Worm (Caenorhabditis elegans): ENCODE measurements around the gene C55A6.3.
"Not testable (repeated sequence)": the region's sequence is repeated elsewhere in the genome, so short reads cannot be mapped to it uniquely, and the experiment has no call there.

The C55A6.3 gene

ce11 chrV:11478028-11478427, 35.3 kb downstream of the C55A6.3 start:
- peak in 1 of 2 experiments; percentile 41 for TF ChIP-seq unc-62 (GFP tag; optimal IDR thresholded peaks at IDR 0.05 in 1 of 2)
- not testable (repeated sequence) for TF ChIP-seq unc-62 (tag; optimal IDR thresholded peaks at IDR 0.05)
- peak; percentile 53 for TF ChIP-seq unc-130 (GFP tag; optimal IDR thresholded peaks at IDR 0.05)

- not testable (repeated sequence) for TF ChIP-seq F10B5.3, rbr-2, ZK546.5 (tag; optimal IDR thresholded peaks at IDR 0.05)
These were observed 37.7 kb downstream of the C55A6.3 start, which contains the start of gene T11F9.7 for ce11 chrV:11475638-11476037. TSS of gene T11F9.7 (plus strand) at chrV:11475938.

- no peak for TF ChIP-seq daf-12 (tag; optimal IDR thresholded peaks at IDR 0.05)
- TF ChIP-seq F44E2.7 (GFP tag; IDR thresholded peaks at IDR 0.05) = no peak
- TF ChIP-seq gei-8 (GFP tag; optimal IDR thresholded peaks at IDR 0.05) = no peak
These were observed 38.9 kb downstream of the C55A6.3 start, which contains the start of gene nas-22 for ce11 chrV:11474399-11474798. TSS of gene nas-22 (plus strand) at chrV:11474699.

ce11 chrV:11472209-11472608, 41.1 kb downstream of the C55A6.3 start, which contains the start of the genes nas-20 and nas-21:
TSS of gene nas-20 (minus strand) at chrV:11472309.
TSS of gene nas-21 (plus strand) at chrV:11472564.
- TF ChIP-seq hif-1 (tag; optimal IDR thresholded peaks at IDR 0.05) (no peak), lin-1 (GFP tag; IDR thresholded peaks at IDR 0.05) (no peak), tra-1 (GFP tag; IDR thresholded peaks at IDR 0.05) (no peak), lsy-2 (tag; optimal IDR thresholded peaks at IDR 0.05) (no peak), ceh-20 (GFP tag; IDR thresholded peaks at IDR 0.05) (no peak), snpc-1.2 (GFP tag; IDR thresholded peaks at IDR 0.05) (no peak), nhr-237 (tag; optimal IDR thresholded peaks at IDR 0.05) (no peak), nhr-6 (tag; optimal IDR thresholded peaks at IDR 0.05) (no peak), jun-1 (tag; optimal IDR thresholded peaks at IDR 0.05) (no peak), php-3 (GFP tag; IDR thresholded peaks at IDR 0.05) (no peak), nhr-25 (tag; optimal IDR thresholded peaks at IDR 0.05; ENCODE audit: borderline replicate concordance, insufficient read depth) (no peak), nhr-11 (tag; optimal IDR thresholded peaks at IDR 0.05) (no peak), skn-1 (tag; optimal IDR thresholded peaks at IDR 0.05) (no peak), lin-29 (GFP tag; IDR thresholded peaks at IDR 0.05) (no peak), ceh-32 (tag; optimal IDR thresholded peaks at IDR 0.05; ENCODE audit: poor library complexity) (no peak)

ce11 chrV:11470210-11470713, 43.1 kb downstream of the C55A6.3 start, which contains the start of gene aat-6:
TSS of gene aat-6 (minus strand) at chrV:11470663.
- no peak for TF ChIP-seq attf-4 (tag; optimal IDR thresholded peaks at IDR 0.05)
- no peak for TF ChIP-seq tag-97 (GFP tag; IDR thresholded peaks at IDR 0.05)
- TF ChIP-seq php-3 (GFP tag; IDR thresholded peaks at IDR 0.05) = peak; percentile 98
- TF ChIP-seq unc-39 (tag; optimal IDR thresholded peaks at IDR 0.05) = no peak
- TF ChIP-seq nhr-102 (tag; optimal IDR thresholded peaks at IDR 0.05) = no peak
- TF ChIP-seq mdl-1 (tag; optimal IDR thresholded peaks at IDR 0.05) = peak in 1 of 2 experiments; percentile 45
- TF ChIP-seq dmd-6 (GFP tag; IDR thresholded peaks at IDR 0.05) = peak; percentile 94
- no peak for TF ChIP-seq hif-1 (tag; optimal IDR thresholded peaks at IDR 0.05)
- no peak for TF ChIP-seq aly-2 (tag; optimal IDR thresholded peaks at IDR 0.05)
- TF ChIP-seq nhr-10 (tag; optimal IDR thresholded peaks at IDR 0.05) = no peak
- no peak for TF ChIP-seq gei-8 (GFP tag; optimal IDR thresholded peaks at IDR 0.05)
- no peak for TF ChIP-seq unc-130 (GFP tag; optimal IDR thresholded peaks at IDR 0.05)
- peak; percentile 82; the same call in 1 of the 2 replicates for TF ChIP-seq tra-1 (GFP tag; IDR thresholded peaks at IDR 0.05)
- TF ChIP-seq hlh-11 (tag; optimal IDR thresholded peaks at IDR 0.05) = peak; percentile 84
- no peak for TF ChIP-seq duxl-1 (tag; optimal IDR thresholded peaks at IDR 0.05; ENCODE audit: poor library complexity)
- TF ChIP-seq ceh-62 (tag; optimal IDR thresholded peaks at IDR 0.05) = no peak
- TF ChIP-seq ama-1 (optimal IDR thresholded peaks at IDR 0.05) = no peak
- no peak for TF ChIP-seq zfp-2 (tag; optimal IDR thresholded peaks at IDR 0.05)
- TF ChIP-seq lin-39 (tag; optimal IDR thresholded peaks at IDR 0.05) = no peak
- no peak for TF ChIP-seq nhr-11 (tag; optimal IDR thresholded peaks at IDR 0.05)
- no peak for TF ChIP-seq sdz-12 (GFP tag; optimal IDR thresholded peaks at IDR 0.05)
- no peak for TF ChIP-seq nhr-6 (tag; optimal IDR thresholded peaks at IDR 0.05)
- TF ChIP-seq lin-29 (GFP tag; IDR thresholded peaks at IDR 0.05) = no peak
- no peak for TF ChIP-seq arid-1 (GFP tag; conservative IDR thresholded peaks at IDR 0.05)
- no peak for TF ChIP-seq D1046.2 (GFP tag; IDR thresholded peaks at IDR 0.05)
- TF ChIP-seq nhr-42 (GFP tag; IDR thresholded peaks at IDR 0.05) = no peak
- no peak for TF ChIP-seq snpc-1.2 (GFP tag; IDR thresholded peaks at IDR 0.05)
- no peak for TF ChIP-seq R02D3.7 (tag; optimal IDR thresholded peaks at IDR 0.05)
